Fruit fly (Drosophila melanogaster): ENCODE results near the gene Nep5.

Nep5 gene

DNA sequence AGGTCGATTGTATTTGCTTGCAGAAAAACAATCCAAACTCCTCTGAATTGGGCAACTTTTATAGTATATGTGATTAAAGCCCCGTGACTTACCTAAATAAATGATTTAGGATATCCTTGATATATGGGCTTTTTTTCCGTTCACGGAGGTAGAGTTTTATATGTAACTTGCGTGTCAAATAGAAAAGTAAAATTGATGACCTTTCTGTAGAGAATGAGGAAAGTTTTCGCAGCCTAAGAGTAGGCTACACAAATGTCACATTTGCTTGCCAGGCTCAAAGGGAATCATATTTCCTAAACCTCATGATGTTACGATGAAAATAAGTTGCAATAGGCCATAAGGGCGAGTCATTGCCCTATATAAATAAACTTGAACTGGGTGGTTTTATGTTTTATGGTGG is 7.8 kb downstream of the Nep5 start:
- TF ChIP-seq psq (optimal IDR thresholded peaks at IDR 0.05) (no peak), h (optimal IDR thresholded peaks at IDR 0.05) (no peak), Sin3A (optimal IDR thresholded peaks at IDR 0.05) (no peak), ttk (optimal IDR thresholded peaks at IDR 0.05) (no peak), Myc (optimal IDR thresholded peaks at IDR 0.05) (no peak), insv (optimal IDR thresholded peaks at IDR 0.05) (no peak)

DNA sequence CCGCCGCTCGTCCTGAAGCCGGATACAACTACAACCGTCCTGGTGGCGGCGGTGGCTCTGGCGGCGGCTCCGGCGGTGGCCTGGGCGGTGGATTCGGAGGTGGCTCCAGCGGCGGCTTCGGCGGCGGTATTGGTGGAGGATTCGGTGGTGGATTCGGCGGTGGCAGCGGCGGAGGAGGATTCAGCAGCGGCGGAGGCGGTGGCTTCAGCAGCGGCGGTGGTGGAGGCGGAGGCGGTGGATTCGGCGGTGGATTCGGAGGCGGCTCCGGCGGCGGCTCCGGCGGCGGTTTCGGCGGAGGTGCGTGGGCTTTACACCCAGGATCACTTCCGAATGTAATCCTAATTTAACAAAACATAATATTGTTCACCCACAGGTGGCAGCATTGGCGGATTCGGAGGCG is 14.4 kb downstream of the Nep5 start:
- TF ChIP-seq Sin3A (optimal IDR thresholded peaks at IDR 0.05) (no peak), psq (optimal IDR thresholded peaks at IDR 0.05) (no peak), h (optimal IDR thresholded peaks at IDR 0.05) (no peak), insv (optimal IDR thresholded peaks at IDR 0.05) (no peak), Myc (optimal IDR thresholded peaks at IDR 0.05) (no peak), ttk (optimal IDR thresholded peaks at IDR 0.05) (no peak)

DNA sequence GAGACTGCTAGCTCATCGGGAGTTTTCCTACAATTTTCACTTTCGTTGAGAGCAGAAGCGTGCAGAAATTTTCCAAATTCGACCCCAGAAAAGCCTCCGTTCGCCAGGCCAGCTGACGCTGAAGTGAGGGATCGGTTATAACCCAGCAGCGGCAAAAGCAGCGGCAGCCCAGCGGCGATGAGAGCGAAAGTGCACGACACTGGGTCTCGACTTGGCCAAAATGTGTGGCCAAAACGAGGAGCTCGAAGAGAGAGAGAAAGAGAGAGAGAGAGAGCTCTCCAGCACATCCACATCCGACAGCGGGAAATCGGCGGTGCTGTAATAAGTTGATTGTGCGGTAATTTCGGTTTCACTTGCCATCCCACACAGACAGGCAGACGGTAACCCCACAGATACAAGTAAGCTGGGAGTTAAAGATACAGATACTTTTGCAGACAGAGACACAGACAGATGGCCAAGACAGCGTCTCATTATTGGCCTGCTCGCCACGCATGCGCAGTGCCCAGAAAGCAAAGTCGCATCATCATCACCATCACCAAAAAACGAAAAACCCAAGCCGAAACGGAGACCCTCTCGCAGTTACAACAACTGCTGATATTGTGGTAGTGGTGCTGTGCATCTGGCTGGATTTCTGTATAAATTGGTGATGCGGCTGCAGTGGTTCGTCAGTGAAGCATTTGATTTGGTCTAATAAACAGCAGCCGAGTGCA is 15.3 kb downstream of the Nep5 start, which contains the start of gene TwdlT:
Gene TwdlT (plus strand): TSS at position 660 of the 710 bp plus-strand sequence.
- TF ChIP-seq psq (optimal IDR thresholded peaks at IDR 0.05) = no peak
- TF ChIP-seq h (optimal IDR thresholded peaks at IDR 0.05) = no peak
- TF ChIP-seq Myc (optimal IDR thresholded peaks at IDR 0.05) = no peak
- no peak for TF ChIP-seq insv (optimal IDR thresholded peaks at IDR 0.05)
- no peak for TF ChIP-seq Sin3A (optimal IDR thresholded peaks at IDR 0.05)
- no peak for TF ChIP-seq ttk (optimal IDR thresholded peaks at IDR 0.05)

DNA sequence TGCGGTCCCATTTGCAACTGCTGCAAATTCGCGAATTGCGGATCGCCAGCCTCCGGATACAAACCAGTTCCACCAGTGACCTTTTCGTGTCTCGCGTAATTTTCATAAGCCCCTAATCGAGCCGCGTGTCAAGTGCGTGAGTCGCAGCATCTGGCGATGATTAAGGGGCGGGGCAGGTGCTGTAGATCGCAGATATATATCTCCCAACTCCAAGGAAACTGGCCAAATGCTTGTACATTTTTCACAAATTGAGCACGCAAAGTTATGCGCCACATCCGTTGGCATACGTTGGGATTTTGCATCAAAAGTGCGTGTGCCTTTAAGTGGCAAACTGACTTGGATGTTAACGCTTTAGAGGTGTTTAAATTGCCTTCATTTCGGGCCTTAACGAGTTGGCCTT is 24.0 kb downstream of the Nep5 start:
- no peak for TF ChIP-seq insv (optimal IDR thresholded peaks at IDR 0.05)
- no peak for TF ChIP-seq psq (optimal IDR thresholded peaks at IDR 0.05)
- TF ChIP-seq h (optimal IDR thresholded peaks at IDR 0.05) = no peak
- no peak for TF ChIP-seq ttk (optimal IDR thresholded peaks at IDR 0.05)
- no peak for TF ChIP-seq Sin3A (optimal IDR thresholded peaks at IDR 0.05)
- no peak for TF ChIP-seq Myc (optimal IDR thresholded peaks at IDR 0.05)

DNA sequence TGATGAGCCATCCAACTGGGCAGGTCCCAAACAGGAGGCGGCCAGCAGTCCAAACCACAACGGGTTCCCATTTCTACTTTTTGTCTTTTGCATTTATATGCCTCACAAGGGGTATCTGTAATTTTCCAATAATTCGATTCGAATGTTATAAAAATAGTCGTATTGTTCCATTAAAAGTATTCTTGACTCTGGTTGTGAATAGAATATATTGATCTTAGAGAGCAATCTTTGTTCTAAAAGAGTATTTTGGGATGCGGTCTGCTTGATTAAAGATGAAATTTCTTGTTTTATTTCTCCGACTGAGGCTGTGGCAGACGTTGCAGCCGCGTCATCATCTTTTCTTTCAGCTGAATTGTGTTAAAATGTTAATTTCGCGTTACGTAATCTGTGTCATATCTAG is 30.1 kb downstream of the Nep5 start:
- no peak for TF ChIP-seq Myc (optimal IDR thresholded peaks at IDR 0.05)
- TF ChIP-seq ttk (optimal IDR thresholded peaks at IDR 0.05) = no peak
- TF ChIP-seq psq (optimal IDR thresholded peaks at IDR 0.05) = no peak
- TF ChIP-seq Sin3A (optimal IDR thresholded peaks at IDR 0.05) = no peak
- TF ChIP-seq insv (optimal IDR thresholded peaks at IDR 0.05) = no peak
- no peak for TF ChIP-seq h (optimal IDR thresholded peaks at IDR 0.05)

DNA sequence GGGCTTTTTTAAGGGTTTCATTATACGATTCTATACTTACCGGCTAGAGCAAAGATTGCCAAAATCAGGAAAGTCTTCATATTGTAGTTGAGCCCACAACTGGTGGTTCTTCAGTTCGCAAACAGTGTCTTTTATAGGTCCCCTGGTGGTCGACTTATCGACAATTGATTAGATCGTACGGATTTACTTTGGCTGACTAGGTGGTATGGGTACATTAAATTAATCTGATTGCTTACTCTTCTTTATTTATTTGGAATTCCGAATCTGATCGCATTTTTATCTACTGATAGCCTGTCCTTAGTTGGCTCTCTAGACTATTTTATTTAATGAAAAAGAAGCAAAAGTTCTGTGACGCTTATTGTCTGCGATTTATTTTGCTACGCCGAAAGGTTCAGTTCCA is 38.0 kb downstream of the Nep5 start, which contains the start of gene CG6271:
Gene CG6271 (minus strand): TSS at position 101 of the 400 bp plus-strand sequence.
- no peak for TF ChIP-seq Myc (optimal IDR thresholded peaks at IDR 0.05)
- TF ChIP-seq Sin3A (optimal IDR thresholded peaks at IDR 0.05) = no peak
- no peak for TF ChIP-seq insv (optimal IDR thresholded peaks at IDR 0.05)
- no peak for TF ChIP-seq h (optimal IDR thresholded peaks at IDR 0.05)

DNA sequence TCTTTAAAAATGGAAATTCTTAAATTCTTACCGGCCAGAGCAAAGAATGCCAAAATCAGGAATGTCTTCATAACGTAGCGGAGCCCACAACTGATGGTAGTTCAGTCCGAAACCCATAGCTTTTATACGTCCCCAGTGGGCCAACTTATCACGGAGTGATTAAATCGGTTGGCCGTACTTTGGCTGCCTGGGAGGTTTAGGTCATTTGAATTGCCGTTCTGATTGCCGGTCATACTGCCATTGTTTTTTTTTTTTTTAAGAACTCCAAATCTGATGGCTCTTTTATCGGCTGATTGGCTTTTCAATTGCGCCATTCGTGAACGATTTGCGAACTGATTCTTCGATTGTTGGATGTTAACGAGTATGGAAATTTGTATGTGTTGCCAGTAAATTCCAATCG is 40.9 kb downstream of the Nep5 start, which contains the start of gene CG6277:
Gene CG6277 (minus strand): TSS at position 101 of the 400 bp plus-strand sequence.
- TF ChIP-seq Sin3A (optimal IDR thresholded peaks at IDR 0.05) = no peak
- no peak for TF ChIP-seq ttk (optimal IDR thresholded peaks at IDR 0.05)
- TF ChIP-seq Myc (optimal IDR thresholded peaks at IDR 0.05) = no peak
- no peak for TF ChIP-seq insv (optimal IDR thresholded peaks at IDR 0.05)
- TF ChIP-seq psq (optimal IDR thresholded peaks at IDR 0.05) = no peak
- TF ChIP-seq h (optimal IDR thresholded peaks at IDR 0.05) = no peak

DNA sequence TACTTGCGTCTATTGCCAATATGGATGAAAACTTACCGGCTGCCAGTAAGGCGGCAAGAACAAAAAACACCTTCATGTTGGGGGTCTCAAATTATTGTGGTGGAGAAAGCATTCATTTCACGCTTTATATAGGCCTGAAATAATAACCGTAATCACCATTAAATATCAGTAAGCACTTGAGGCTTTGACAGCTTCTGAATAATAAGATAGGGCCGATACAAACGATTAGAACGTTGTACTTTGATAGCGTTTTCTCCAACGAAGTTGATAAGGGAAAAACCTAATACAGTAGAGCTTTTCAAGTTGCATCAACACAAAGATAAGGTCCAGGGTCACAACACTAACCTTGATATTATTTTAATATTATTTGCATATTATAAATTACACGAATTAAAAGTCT is 42.7 kb downstream of the Nep5 start, which contains the start of gene CG6283:
Gene CG6283 (minus strand): TSS at position 101 of the 400 bp plus-strand sequence.
- TF ChIP-seq insv (optimal IDR thresholded peaks at IDR 0.05) = no peak
- TF ChIP-seq ttk (optimal IDR thresholded peaks at IDR 0.05) = no peak
- no peak for TF ChIP-seq Myc (optimal IDR thresholded peaks at IDR 0.05)
- no peak for TF ChIP-seq psq (optimal IDR thresholded peaks at IDR 0.05)
- TF ChIP-seq Sin3A (optimal IDR thresholded peaks at IDR 0.05) = no peak
- no peak for TF ChIP-seq h (optimal IDR thresholded peaks at IDR 0.05)

DNA sequence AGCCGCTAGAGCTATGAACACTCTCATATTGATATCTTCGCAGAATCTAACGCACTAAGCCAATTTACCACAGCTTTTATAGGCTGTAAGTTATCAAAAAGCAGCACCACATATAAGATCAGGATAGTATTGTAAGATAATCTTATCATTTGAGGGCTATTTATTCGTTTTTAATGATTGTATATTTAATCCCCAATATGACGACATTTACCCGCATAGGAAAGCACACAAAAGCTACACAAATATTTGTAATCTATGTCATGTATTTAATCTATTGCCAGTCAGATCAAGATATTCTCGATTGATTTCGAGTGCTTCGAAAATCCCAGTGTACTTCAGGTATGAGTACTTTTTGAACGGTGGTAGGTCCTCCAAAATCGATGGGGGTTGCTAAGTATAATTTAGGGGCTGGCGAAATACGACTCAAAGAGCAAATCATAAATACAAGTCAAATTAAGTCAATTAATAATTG is 44.3 kb downstream of the Nep5 start, which contains the start of gene CG17191:
Gene CG17191 (minus strand): TSS at position 51 of the 472 bp plus-strand sequence.
- TF ChIP-seq psq (optimal IDR thresholded peaks at IDR 0.05) (no peak), Myc (optimal IDR thresholded peaks at IDR 0.05) (no peak), Sin3A (optimal IDR thresholded peaks at IDR 0.05) (no peak), h (optimal IDR thresholded peaks at IDR 0.05) (no peak), ttk (optimal IDR thresholded peaks at IDR 0.05) (no peak), insv (optimal IDR thresholded peaks at IDR 0.05) (no peak)

DNA sequence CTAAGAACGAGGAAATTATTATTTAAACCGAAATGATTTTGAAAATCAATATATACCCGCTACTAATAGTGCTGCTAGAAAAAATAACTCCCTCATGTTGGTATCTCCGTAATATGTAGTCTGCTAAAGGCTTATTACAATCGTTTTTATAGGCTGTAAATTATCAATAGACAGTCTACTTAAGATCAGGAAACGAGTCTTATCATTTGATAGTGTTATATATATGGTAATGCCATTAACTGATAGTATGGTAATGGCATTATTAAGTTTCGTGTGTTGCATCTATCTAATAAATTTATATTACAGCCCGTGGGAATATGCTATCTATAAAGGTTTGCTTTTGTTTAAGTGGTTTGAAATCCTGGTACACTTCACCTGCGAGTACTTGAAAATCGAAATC is 45.8 kb downstream of the Nep5 start, which contains the start of gene CG17192:
Gene CG17192 (minus strand): TSS at position 101 of the 400 bp plus-strand sequence.
- TF ChIP-seq ttk (optimal IDR thresholded peaks at IDR 0.05) (no peak), insv (optimal IDR thresholded peaks at IDR 0.05) (no peak), h (optimal IDR thresholded peaks at IDR 0.05) (no peak), psq (optimal IDR thresholded peaks at IDR 0.05) (no peak), Sin3A (optimal IDR thresholded peaks at IDR 0.05) (no peak), Myc (optimal IDR thresholded peaks at IDR 0.05) (no peak)

Data from Kc167 (cell line).